Fruit fly (Drosophila melanogaster): ENCODE measurements around the gene Dnaaf5.
A peak's percentile ranks its signal among the peaks of the same experiment; 100 is the strongest.

Gene Dnaaf5

DNA sequence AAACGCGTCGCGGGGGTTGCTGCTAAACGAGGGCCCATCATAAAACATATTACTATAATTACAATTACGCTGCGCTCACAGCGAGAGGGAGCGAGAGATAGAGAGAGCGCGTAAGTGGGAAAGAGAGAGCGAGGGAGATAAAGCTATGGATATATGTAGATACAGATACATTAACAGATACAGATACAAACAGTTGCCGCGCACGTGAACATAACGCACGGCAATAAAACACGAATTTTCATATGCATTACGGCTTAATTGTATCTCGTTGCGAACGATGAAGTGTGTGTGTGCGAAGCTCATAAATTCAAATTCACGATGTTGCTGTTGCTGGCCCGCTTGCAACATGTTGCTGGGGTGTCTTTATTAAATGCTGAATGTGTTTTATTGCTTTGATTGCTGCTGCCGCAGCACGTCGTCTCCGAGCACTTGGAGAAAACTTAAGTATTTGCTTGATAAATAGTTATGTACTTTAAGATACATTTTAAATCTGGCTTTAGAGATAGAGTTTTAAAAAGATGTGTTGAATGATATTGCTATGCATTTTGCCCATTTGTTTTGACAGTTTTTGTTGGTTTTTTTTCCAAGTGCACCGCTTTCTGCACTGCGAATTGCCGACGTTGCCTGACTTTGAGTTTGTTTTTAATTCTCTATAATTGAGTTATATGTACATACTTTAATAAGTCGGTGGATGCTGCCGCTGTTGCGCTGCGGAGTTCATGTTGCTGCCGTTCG is 8.8 kb upstream of the Dnaaf5 start (continued):
- no peak for TF ChIP-seq Opbp (GFP tag; IDR thresholded peaks at IDR 0.05; ENCODE audit: partially characterized antibody)
- peak; percentile 90 for TF ChIP-seq tgo (GFP tag; IDR thresholded peaks at IDR 0.05)
- TF ChIP-seq chm (GFP tag; IDR thresholded peaks at IDR 0.05) = peak; percentile 67; the same call in 1 of the 2 replicates
- TF ChIP-seq CG11093 (GFP tag; IDR thresholded peaks at IDR 0.05) = peak; percentile 74
- peak; percentile 79 for TF ChIP-seq ATbp (GFP tag; optimal IDR thresholded peaks at IDR 0.05)
- TF ChIP-seq nau (GFP tag; optimal IDR thresholded peaks at IDR 0.05) = peak; percentile 34
- TF ChIP-seq CG17328 (GFP tag; IDR thresholded peaks at IDR 0.05) = peak; percentile 90
- TF ChIP-seq danr (GFP tag; IDR thresholded peaks at IDR 0.05) = peak; percentile 39; the same call in 1 of the 2 replicates
- TF ChIP-seq CG10654 (GFP tag; optimal IDR thresholded peaks at IDR 0.05) = peak; percentile 69
- no peak for TF ChIP-seq Dll (GFP tag; IDR thresholded peaks at IDR 0.05; ENCODE audit: partially characterized antibody)
- peak; percentile 49; the same call in 1 of the 2 replicates for TF ChIP-seq CG11085 (GFP tag; IDR thresholded peaks at IDR 0.05)
- TF ChIP-seq CG2875 (GFP tag; optimal IDR thresholded peaks at IDR 0.05) = peak; percentile 76
- TF ChIP-seq Hr3 (GFP tag; optimal IDR thresholded peaks at IDR 0.05) = peak; percentile 77
- no peak for TF ChIP-seq sna (GFP tag; IDR thresholded peaks at IDR 0.05; ENCODE audit: partially characterized antibody)
- peak; percentile 8 for TF ChIP-seq CG33213 (GFP tag; optimal IDR thresholded peaks at IDR 0.05)
- peak; percentile 59 for TF ChIP-seq fu2 (GFP tag; optimal IDR thresholded peaks at IDR 0.05)
- TF ChIP-seq row (GFP tag; IDR thresholded peaks at IDR 0.05) = peak; percentile 89
- TF ChIP-seq CG11695 (GFP tag; IDR thresholded peaks at IDR 0.05) = peak; percentile 85
- peak; percentile 76 for TF ChIP-seq NfI (GFP tag; optimal IDR thresholded peaks at IDR 0.05)
- peak; percentile 72 for TF ChIP-seq Dip3 (GFP tag; optimal IDR thresholded peaks at IDR 0.05)
- TF ChIP-seq jigr1 (GFP tag; IDR thresholded peaks at IDR 0.05) = peak; percentile 65; the same call in 1 of the 3 replicates
- TF ChIP-seq CG1529 (GFP tag; optimal IDR thresholded peaks at IDR 0.05) = peak; percentile 52
- no peak for TF ChIP-seq HLH4C (GFP tag; IDR thresholded peaks at IDR 0.05; ENCODE audit: partially characterized antibody)
- TF ChIP-seq vfl (GFP tag; optimal IDR thresholded peaks at IDR 0.05) = peak; percentile 72
- peak; percentile 67 for TF ChIP-seq CG13775 (GFP tag; optimal IDR thresholded peaks at IDR 0.05)
- TF ChIP-seq kay (GFP tag; optimal IDR thresholded peaks at IDR 0.05) = no peak
- no peak for TF ChIP-seq CG7963 (GFP tag; IDR thresholded peaks at IDR 0.05; ENCODE audit: partially characterized antibody)
- no peak for TF ChIP-seq sd (tag; optimal IDR thresholded peaks at IDR 0.05)
- peak; percentile 16 for TF ChIP-seq CG1233 (GFP tag; optimal IDR thresholded peaks at IDR 0.05)
- peak; percentile 40 for TF ChIP-seq eyg (GFP tag; optimal IDR thresholded peaks at IDR 0.05)
- TF ChIP-seq CG1792 (GFP tag; optimal IDR thresholded peaks at IDR 0.05) = peak; percentile 63
- TF ChIP-seq Camta (GFP tag; optimal IDR thresholded peaks at IDR 0.05) = peak; percentile 81
- no peak for TF ChIP-seq CG7928 (GFP tag; optimal IDR thresholded peaks at IDR 0.05)
- TF ChIP-seq vnd (GFP tag; IDR thresholded peaks at IDR 0.05; ENCODE audit: partially characterized antibody) = no peak
- peak; percentile 88 for TF ChIP-seq lmd (GFP tag; IDR thresholded peaks at IDR 0.05)
- TF ChIP-seq Taf1 (GFP tag; IDR thresholded peaks at IDR 0.05) = peak; percentile 64
- peak; percentile 44 for TF ChIP-seq CG4707 (GFP tag; optimal IDR thresholded peaks at IDR 0.05)
- peak; percentile 77 for TF ChIP-seq CoRest (tag; optimal IDR thresholded peaks at IDR 0.05)
- peak; percentile 82 for TF ChIP-seq sug (tag; optimal IDR thresholded peaks at IDR 0.05)
- no peak for TF ChIP-seq TFAM (GFP tag; optimal IDR thresholded peaks at IDR 0.05)
- TF ChIP-seq HmgZ (tag; optimal IDR thresholded peaks at IDR 0.05) = peak; percentile 21
- TF ChIP-seq CG7357 (GFP tag; IDR thresholded peaks at IDR 0.05) = peak; percentile 79
- no peak for TF ChIP-seq hb (GFP tag; IDR thresholded peaks at IDR 0.05; ENCODE audit: partially characterized antibody)
- TF ChIP-seq CG12236 (GFP tag; optimal IDR thresholded peaks at IDR 0.05) = peak; percentile 22
- TF ChIP-seq CG43689 (GFP tag; IDR thresholded peaks at IDR 0.05) = peak; percentile 69
- peak; percentile 48 to 74 for TF ChIP-seq Trl (optimal IDR thresholded peaks at IDR 0.05)
- peak; percentile 68 for TF ChIP-seq Trl (GFP tag; optimal IDR thresholded peaks at IDR 0.05)
- TF ChIP-seq CG11723 (GFP tag; optimal IDR thresholded peaks at IDR 0.05) = peak; percentile 38
- TF ChIP-seq lov (optimal IDR thresholded peaks at IDR 0.05) = no peak
- TF ChIP-seq lov (GFP tag; IDR thresholded peaks at IDR 0.05) = peak; percentile 82
